Worm (Caenorhabditis elegans) whole organism, midembryonic: Measurements from ENCODE around the gene dyf-6.

Experiments used
- klf-2 ChIP-seq: fragments of 200-800 bp; sonication (Bioruptor generic); conservative IDR thresholded peaks from 2 replicates; pipeline ENCODE4 v1.3.6; 2022; ENCODE audit warnings: missing genetic modification reagents, missing genetic modification characterization, missing compliant biosample characterization
- ztf-23 ChIP-seq: fragments of 200-800 bp; sonication (Bioruptor generic); IDR thresholded peaks from 2 replicates; pipeline ENCODE4 v1.3.6; 2022; ENCODE audit warnings: missing genetic modification reagents, missing genetic modification characterization, missing compliant biosample characterization

- no peak for TF ChIP-seq ztf-23 (GFP tag; lab: Robert Waterston, UW)
- no peak for TF ChIP-seq klf-2 (GFP tag; lab: Robert Waterston, UW)
Observed at ce11 chrX:10332035-10332614, 54.2 kb downstream of the dyf-6 start.
